Worm (Caenorhabditis elegans) whole organism, midembryonic: Measurements from ENCODE around the gene H39E20.1.
"Not testable (repeated sequence)": the region's sequence is repeated elsewhere in the genome, so short reads cannot be mapped to it uniquely, and the experiment has no call there.

ENCODE experiments used
- T22C8.4 ChIP-seq: fragments of 200-800 bp; sonication (Bioruptor generic); IDR thresholded peaks from 2 replicates; pipeline ENCODE4 v1.3.6; 2022; ENCODE audit warnings: missing genetic modification characterization, missing compliant biosample characterization
- cog-1 ChIP-seq: sonication (generic microtip); optimal IDR thresholded peaks from 2 replicates; lab custom pipeline; 2016; ENCODE audit warnings: missing genetic modification characterization, missing compliant biosample characterization
- flt-1 ChIP-seq: fragments of 200-800 bp; sonication (Bioruptor generic); IDR thresholded peaks from 2 replicates; pipeline ENCODE4 v1.3.6; 2022; ENCODE audit warnings: missing genetic modification characterization, missing compliant biosample characterization
- klf-2 ChIP-seq: fragments of 200-800 bp; sonication (Bioruptor generic); conservative IDR thresholded peaks from 2 replicates; pipeline ENCODE4 v1.3.6; 2022; ENCODE audit warnings: missing genetic modification reagents, missing genetic modification characterization, missing compliant biosample characterization
- med-1 ChIP-seq: sonication (generic microtip); optimal IDR thresholded peaks from 2 replicates; lab custom pipeline; 2017; ENCODE audit warnings: missing genetic modification characterization, mild to moderate bottlenecking, missing compliant biosample characterization, antibody characterized with exemption, missing genetic modification reagents; ENCODE audit not compliant: insufficient read depth
- ref-1 ChIP-seq: fragments of 200-800 bp; sonication (Bioruptor generic); conservative IDR thresholded peaks from 2 replicates; pipeline ENCODE4 v1.3.6; 2022; ENCODE audit warnings: missing genetic modification reagents, missing genetic modification characterization, missing compliant biosample characterization
- tab-1 ChIP-seq: fragments of 200-800 bp; sonication (Bioruptor generic); IDR thresholded peaks from 2 replicates; pipeline ENCODE4 v1.3.6; 2022; ENCODE audit warnings: missing genetic modification characterization, missing compliant biosample characterization
- ztf-23 ChIP-seq: fragments of 200-800 bp; sonication (Bioruptor generic); IDR thresholded peaks from 2 replicates; pipeline ENCODE4 v1.3.6; 2022; ENCODE audit warnings: missing genetic modification reagents, missing genetic modification characterization, missing compliant biosample characterization
- ztf-29 ChIP-seq: fragments of 200-800 bp; sonication (Bioruptor generic); IDR thresholded peaks from 2 replicates; pipeline ENCODE4 v1.3.6; 2022; ENCODE audit warnings: missing genetic modification reagents, missing genetic modification characterization, missing compliant biosample characterization

The H39E20.1 gene

DNA sequence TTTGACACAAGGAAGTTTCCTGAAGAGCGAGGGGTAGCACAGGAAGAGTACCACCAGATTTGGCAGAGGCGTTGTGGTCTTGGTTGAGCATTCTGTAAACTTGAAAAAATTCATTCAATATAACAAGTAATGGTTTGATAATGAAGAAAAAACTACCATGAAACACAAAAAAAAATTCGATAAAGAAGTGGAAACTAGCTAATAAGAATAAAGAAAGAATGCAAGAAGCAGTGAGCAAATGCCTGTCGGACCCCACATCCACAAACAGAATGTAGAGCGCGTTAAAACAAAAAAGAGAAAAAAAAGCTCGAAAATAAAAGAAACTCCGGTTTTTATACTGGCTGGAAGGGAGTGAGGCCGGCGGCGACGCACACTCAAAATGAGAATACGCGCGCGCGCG lies at the start of gene H39E20.1:
H39E20.1 (minus strand) TSS at position 101 of the 400 bp plus-strand sequence.
- TF ChIP-seq klf-2 (GFP tag; lab: Robert Waterston, UW) = no peak
- no peak for TF ChIP-seq med-1 (GFP tag; lab: Kevin White, UChicago)
- TF ChIP-seq ztf-29 (GFP tag; lab: Robert Waterston, UW) = no peak
- no peak for TF ChIP-seq cog-1 (tag; lab: Kevin White, UChicago)
- no peak for TF ChIP-seq tab-1 (GFP tag; lab: Robert Waterston, UW)
- TF ChIP-seq ref-1 (GFP tag; lab: Robert Waterston, UW) = no peak
- no peak for TF ChIP-seq ztf-23 (GFP tag; lab: Robert Waterston, UW)
- TF ChIP-seq flt-1 (GFP tag; lab: Robert Waterston, UW) = no peak
- no peak for TF ChIP-seq T22C8.4

DNA sequence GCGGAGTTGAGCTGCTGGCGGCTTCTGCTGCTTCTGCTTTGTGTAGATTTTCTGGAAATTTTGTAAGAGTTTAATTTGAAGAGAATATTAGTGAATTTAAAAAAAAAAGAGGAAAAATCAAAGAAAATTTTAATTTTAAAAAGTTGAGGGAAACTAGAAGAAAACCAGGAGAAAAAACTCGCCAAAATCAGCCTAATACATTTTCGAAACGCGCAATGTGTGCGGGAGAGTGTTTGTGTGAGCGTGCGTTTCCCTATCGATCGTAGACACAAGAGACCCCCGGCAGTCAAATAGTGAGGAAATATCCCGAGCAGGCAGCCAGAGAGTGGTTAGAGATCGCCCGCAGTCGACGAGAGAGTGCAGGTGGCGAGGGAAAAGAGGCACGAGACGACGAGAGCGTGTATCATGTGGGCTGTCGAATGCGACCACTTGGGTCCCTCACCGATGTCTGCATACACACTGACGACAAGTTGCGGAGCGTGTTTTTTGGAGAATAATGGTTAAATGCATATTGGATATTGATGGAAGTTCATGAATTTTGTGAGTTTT lies 49.3 kb upstream of the H39E20.1 start, which contains the start of gene zfp-3:
zfp-3 (minus strand) TSS at position 51 of the 549 bp plus-strand sequence.
- TF ChIP-seq med-1 (GFP tag; lab: Kevin White, UChicago) = no peak
- TF ChIP-seq ztf-29 (GFP tag; lab: Robert Waterston, UW) = no peak; the same call in 1 of the 2 replicates
- no peak for TF ChIP-seq ref-1 (GFP tag; lab: Robert Waterston, UW)
- no peak; the same call in 1 of the 2 replicates for TF ChIP-seq flt-1 (GFP tag; lab: Robert Waterston, UW)
- peak; percentile 86 for TF ChIP-seq cog-1 (tag; lab: Kevin White, UChicago)
- TF ChIP-seq tab-1 (GFP tag; lab: Robert Waterston, UW) = no peak
- peak; percentile 85 for TF ChIP-seq T22C8.4

DNA sequence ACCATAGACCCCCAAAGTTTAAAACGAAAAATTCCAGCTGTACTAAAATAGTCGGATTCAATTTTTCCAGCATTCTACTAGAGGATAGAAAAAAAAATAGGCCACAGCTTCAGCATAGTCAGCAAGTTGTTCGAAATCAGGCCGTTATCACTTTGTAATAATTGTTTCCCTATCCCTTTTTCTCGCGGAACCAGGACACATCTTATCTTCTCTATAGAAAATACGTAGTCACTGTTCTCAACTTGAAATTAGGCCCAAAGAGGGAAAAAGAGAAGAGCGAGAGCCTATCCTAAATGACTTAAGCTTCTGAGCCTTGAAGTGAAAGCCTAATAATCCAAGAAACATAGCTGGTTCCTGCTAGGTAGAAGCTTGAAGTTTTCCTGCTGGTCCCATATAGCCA lies 48.3 kb upstream of the H39E20.1 start:
- no peak for TF ChIP-seq ref-1 (GFP tag; lab: Robert Waterston, UW)
- TF ChIP-seq cog-1 (tag; lab: Kevin White, UChicago) = no peak
- TF ChIP-seq ztf-29 (GFP tag; lab: Robert Waterston, UW) = no peak
- no peak for TF ChIP-seq T22C8.4

DNA sequence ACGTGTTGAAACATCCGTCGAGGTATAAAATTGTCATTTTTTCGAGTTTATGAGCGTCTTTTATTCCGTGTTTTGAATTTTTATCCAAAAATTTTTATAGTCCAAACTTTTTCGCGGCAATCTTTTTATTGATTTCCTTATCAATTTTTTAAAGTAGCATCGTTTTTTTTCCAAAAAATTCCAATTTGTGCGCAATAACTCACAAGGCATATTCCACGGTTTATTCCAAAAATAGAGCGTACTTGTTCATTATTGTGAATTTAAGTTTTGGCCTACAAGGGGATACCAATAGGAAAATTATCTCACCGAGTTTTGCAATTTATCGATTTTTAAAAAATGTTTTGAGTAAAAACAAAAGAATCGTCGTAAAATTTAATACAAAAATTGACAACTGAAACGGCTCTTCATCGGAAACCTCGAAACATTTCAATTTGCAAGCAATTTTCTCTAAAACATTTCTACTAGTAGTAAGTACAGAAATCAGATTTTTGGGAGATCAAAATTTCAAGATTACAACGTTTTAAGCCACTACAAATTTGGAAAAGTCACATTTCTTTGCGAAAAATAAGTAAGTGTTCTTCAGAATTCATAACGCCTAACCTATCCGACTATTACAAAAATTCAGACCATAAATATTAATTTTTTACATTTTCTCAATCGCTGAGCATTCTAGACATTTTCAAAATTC lies 46.3 kb upstream of the H39E20.1 start:
- TF ChIP-seq ztf-23 (GFP tag; lab: Robert Waterston, UW) (0 out of 2 replicates have a peak, but pooled peaks have one; percentile 4), ztf-29 (GFP tag; lab: Robert Waterston, UW) (no peak)

DNA sequence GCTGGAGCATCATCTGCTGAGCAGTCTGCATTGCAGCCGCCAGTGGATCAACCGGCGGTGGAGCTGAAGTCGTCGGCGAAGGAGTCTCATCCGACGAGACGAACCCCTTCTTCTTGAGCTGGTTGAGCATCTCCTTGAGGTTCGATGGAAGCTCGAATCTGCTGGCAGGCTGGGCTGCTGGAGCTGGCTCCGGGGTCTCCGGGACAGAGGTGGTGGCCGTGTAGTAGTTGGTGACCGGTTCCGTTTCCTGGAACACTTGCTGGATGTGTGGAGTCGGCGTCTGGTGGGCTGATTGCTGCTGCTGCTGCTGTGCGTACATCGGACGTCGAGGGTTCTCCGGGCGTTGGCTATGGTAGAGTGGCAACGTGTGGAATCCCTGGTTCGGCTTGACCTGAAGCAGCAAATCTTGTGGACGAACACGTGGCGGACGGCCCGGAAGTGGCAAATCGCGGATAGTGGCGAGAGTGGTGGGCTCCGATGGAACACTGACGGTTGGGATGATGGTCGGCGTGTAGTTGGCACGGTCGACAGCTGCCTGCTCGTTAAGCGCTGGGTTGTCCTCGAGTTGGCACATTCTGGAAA lies 44.3 kb upstream of the H39E20.1 start:
- TF ChIP-seq med-1 (GFP tag; lab: Kevin White, UChicago) (peak; percentile 0), ref-1 (GFP tag; lab: Robert Waterston, UW) (no peak)

DNA sequence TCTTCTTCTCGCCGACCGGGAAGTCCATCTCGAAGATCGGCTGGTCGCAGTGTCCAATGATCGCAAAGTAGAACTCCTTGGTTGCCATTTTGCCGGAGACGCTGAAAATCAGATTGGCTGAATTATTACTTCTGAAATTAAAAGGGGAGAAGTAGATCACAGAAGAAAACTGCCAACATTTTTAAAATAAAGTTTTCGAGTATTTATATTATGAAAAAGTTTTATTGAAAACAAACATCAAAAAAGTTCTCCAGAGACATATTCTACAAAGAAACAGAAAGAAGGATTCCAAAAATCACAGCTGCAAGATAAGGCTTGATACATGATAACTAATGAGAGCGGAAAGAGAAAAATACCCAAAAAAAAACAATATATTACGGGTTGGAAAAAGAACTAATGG lies 42.7 kb upstream of the H39E20.1 start, which contains the start of gene sedl-1:
sedl-1 (minus strand) TSS at position 101 of the 400 bp plus-strand sequence.
- no peak for TF ChIP-seq tab-1 (GFP tag; lab: Robert Waterston, UW)
- no peak for TF ChIP-seq ref-1 (GFP tag; lab: Robert Waterston, UW)
- TF ChIP-seq klf-2 (GFP tag; lab: Robert Waterston, UW) = no peak
- TF ChIP-seq med-1 (GFP tag; lab: Kevin White, UChicago) = no peak
- no peak for TF ChIP-seq flt-1 (GFP tag; lab: Robert Waterston, UW)
- TF ChIP-seq ztf-29 (GFP tag; lab: Robert Waterston, UW) = no peak
- no peak for TF ChIP-seq T22C8.4
- TF ChIP-seq ztf-23 (GFP tag; lab: Robert Waterston, UW) = no peak
- no peak for TF ChIP-seq cog-1 (tag; lab: Kevin White, UChicago)

DNA sequence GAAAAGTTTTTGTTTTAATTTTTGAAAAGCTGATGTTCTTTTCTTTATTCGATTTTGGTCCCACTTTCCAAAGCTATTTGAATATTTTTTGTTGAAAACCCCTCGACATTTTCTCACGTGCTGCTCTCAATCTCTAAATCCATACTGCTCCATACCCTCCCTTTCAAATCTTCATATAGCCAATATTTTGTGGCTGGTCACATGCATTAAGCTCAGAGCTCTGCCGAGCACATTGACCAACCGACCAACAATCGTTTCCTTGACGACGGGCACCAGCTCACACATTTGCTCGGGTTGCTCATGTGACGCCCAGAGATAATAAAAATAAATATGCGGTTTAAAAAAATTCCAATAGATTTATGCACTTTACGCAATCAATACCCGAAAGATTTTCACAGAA lies 41.5 kb upstream of the H39E20.1 start:
- TF ChIP-seq flt-1 (GFP tag; lab: Robert Waterston, UW) = no peak

DNA sequence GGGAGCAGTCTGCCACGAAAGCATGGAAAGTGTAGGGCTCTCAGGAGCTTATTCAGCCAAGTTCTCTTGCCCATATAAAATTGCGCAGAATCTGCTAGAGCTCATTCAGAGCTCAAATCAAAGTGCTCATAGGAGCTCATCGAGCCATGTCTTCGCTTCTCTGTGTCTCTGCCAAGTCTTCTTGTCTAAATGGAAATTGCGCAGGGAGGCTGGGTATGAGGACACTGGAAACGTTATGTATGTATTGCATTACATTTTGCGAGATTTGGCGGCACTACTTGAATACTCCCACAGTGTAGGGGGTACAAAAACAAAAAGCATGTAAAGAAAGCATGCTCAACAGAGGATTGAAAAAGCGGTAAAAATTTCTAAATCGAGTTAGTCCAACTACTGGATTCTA lies 39.7 kb upstream of the H39E20.1 start:
- no peak for TF ChIP-seq T22C8.4
- TF ChIP-seq ztf-29 (GFP tag; lab: Robert Waterston, UW) = no peak
- no peak for TF ChIP-seq med-1 (GFP tag; lab: Kevin White, UChicago)
- TF ChIP-seq tab-1 (GFP tag; lab: Robert Waterston, UW) = no peak
- TF ChIP-seq klf-2 (GFP tag; lab: Robert Waterston, UW) = no peak
- no peak for TF ChIP-seq ref-1 (GFP tag; lab: Robert Waterston, UW)
- no peak for TF ChIP-seq ztf-23 (GFP tag; lab: Robert Waterston, UW)
- no peak for TF ChIP-seq cog-1 (tag; lab: Kevin White, UChicago)
- no peak for TF ChIP-seq flt-1 (GFP tag; lab: Robert Waterston, UW)

DNA sequence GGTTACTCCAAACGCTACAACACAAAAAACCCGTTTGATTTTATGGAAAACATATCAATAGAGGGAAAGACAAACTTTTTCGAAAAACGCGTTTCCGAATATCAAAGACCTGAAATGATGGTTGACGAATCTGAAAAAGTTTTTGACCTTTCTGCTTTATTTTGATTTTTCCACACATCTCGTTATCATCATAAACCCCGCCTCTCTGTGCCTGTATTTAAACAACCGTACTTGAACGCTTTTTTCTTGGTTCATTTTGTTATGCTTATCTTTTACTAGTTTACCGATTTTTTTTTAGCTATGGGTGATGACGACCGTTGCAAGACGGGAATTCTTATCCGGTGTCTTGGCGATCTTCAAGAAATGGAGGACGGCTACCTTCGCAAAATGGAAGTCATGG lies 33.3 kb upstream of the H39E20.1 start, which contains the start of gene F19G12.1:
F19G12.1 (plus strand) TSS at position 301 of the 400 bp plus-strand sequence.
- TF ChIP-seq ztf-29 (GFP tag; lab: Robert Waterston, UW); med-1 (GFP tag; lab: Kevin White, UChicago); ztf-23 (GFP tag; lab: Robert Waterston, UW): not testable (repeated sequence)

DNA sequence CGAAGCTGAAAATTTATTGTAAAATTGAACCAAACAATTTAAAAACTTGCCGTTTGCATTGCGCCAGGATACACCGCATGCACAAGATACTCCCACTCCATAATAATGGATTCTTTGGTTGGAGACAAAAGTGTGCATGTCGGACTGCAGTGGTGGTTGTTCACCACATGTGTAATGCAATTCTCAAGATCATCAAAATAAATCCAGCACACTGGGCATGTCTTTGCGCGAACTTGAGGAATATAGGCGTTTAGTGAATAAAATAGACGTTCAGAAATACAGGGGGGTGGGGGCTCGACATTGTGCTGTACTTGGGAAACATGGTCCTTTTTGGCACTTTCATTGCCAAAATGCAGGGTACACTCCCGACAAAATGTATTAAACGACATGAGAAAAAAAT lies 29.0 kb upstream of the H39E20.1 start, which contains the start of gene F19G12.11:
F19G12.11 (minus strand) TSS at position 101 of the 400 bp plus-strand sequence.
- TF ChIP-seq med-1 (GFP tag; lab: Kevin White, UChicago) (no peak), cog-1 (tag; lab: Kevin White, UChicago) (no peak), T22C8.4 (no peak), flt-1 (GFP tag; lab: Robert Waterston, UW) (no peak), ref-1 (GFP tag; lab: Robert Waterston, UW) (no peak), klf-2 (GFP tag; lab: Robert Waterston, UW) (no peak), tab-1 (GFP tag; lab: Robert Waterston, UW) (no peak), ztf-23 (GFP tag; lab: Robert Waterston, UW) (no peak), ztf-29 (GFP tag; lab: Robert Waterston, UW) (no peak)
